Worm (Caenorhabditis elegans) whole organism, young adult: Measurements from ENCODE around the gene fut-1.

Experiments used
- F23B12.7 ChIP-seq: sonication (generic microtip); optimal IDR thresholded peaks from 2 replicates; lab custom pipeline; 2017; ENCODE audit warnings: missing genetic modification characterization, mild to moderate bottlenecking, missing compliant biosample characterization, antibody characterized with exemption, moderate library complexity; ENCODE audit not compliant: insufficient read depth
- ccch-3 ChIP-seq: fragments of 200-800 bp; sonication (Bioruptor generic); optimal IDR thresholded peaks from 2 replicates; lab custom pipeline; 2018; ENCODE audit warnings: mild to moderate bottlenecking, missing genetic modification characterization, missing compliant biosample characterization
- ceh-100 ChIP-seq: fragments of 200-800 bp; sonication (Bioruptor generic); IDR thresholded peaks from 2 replicates; pipeline ENCODE4 v1.3.6; 2022; ENCODE audit warnings: missing genetic modification reagents, missing genetic modification characterization, missing compliant biosample characterization
- fkh-3 ChIP-seq: sonication (generic microtip); optimal IDR thresholded peaks from 2 replicates; lab custom pipeline; 2016; ENCODE audit warnings: mild to moderate bottlenecking, missing genetic modification characterization, missing compliant biosample characterization
- gei-17 ChIP-seq: fragments of 200-800 bp; sonication (Bioruptor generic); optimal IDR thresholded peaks from 2 replicates; lab custom pipeline; 2018; ENCODE audit warnings: mild to moderate bottlenecking, missing genetic modification characterization, missing compliant biosample characterization
- pha-4 ChIP-seq: fragments of 150-350 bp; sonication (generic microtip); optimal IDR thresholded peaks from 2 replicates; lab custom pipeline; 2014; ENCODE audit warnings: missing biosample characterization, missing genetic modification reagents, missing genetic modification characterization
- snpc-1.1 ChIP-seq: sonication (generic microtip); optimal IDR thresholded peaks from 2 replicates; lab custom pipeline; 2017; ENCODE audit warnings: missing genetic modification characterization, mild to moderate bottlenecking, missing compliant biosample characterization, antibody characterized with exemption, moderate library complexity, missing genotype, missing genetic modification reagents; ENCODE audit not compliant: insufficient read depth
- unc-62 ChIP-seq: fragments of 150-350 bp; optimal IDR thresholded peaks from 2 replicates; lab custom pipeline; 2014; ENCODE audit warnings: missing biosample characterization, missing genetic modification reagents, missing genetic modification characterization
- xnd-1 ChIP-seq: sonication (generic microtip); optimal IDR thresholded peaks from 2 replicates; lab custom pipeline; 2016; ENCODE audit warnings: missing genotype, missing genetic modification reagents, missing genetic modification characterization, missing compliant biosample characterization

DNA sequence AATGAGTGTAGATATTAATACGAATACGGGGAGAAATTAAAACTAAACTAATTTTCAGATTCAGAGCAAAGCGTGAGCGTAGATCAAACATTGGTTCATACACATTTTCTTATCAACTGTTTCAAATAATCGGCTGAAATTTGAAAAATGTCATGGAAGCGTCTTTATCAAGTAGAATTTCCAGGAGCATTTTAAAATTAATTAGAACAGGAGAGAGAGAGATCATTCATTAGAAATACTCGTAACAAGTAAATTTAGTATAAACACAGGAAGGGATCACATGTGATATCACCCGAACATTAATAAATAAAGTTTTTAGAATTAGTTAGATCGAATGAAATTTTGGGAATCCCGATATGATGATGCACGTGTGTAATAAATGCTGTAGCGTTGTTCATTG lies 47.5 kb upstream of the fut-1 start, which contains the start of gene pho-13:
- TF ChIP-seq F23B12.7 (tag; lab: Kevin White, UChicago), result no peak
- no peak for TF ChIP-seq pha-4
- TF ChIP-seq unc-62 (GFP tag; lab: Kevin White, UChicago), result no peak
- no peak for TF ChIP-seq gei-17 (GFP tag; lab: Kevin White, UChicago)
- no peak for TF ChIP-seq ccch-3 (GFP tag; lab: Kevin White, UChicago)
- no peak for TF ChIP-seq fkh-3
- no peak for TF ChIP-seq xnd-1 (tag; lab: Kevin White, UChicago)
- TF ChIP-seq snpc-1.1 (tag; lab: Kevin White, UChicago), result no peak
- no peak for TF ChIP-seq ceh-100
